Worm (Caenorhabditis elegans) whole organism, midembryonic: ENCODE measurements around the gene R09B5.11.

Experiments used
- T22C8.4 ChIP-seq: fragments of 200-800 bp; sonication (Bioruptor generic); IDR thresholded peaks from 2 replicates; pipeline ENCODE4 v1.3.6; 2022; ENCODE audit warnings: missing genetic modification characterization, missing compliant biosample characterization
- cog-1 ChIP-seq: sonication (generic microtip); optimal IDR thresholded peaks from 2 replicates; lab custom pipeline; 2016; ENCODE audit warnings: missing genetic modification characterization, missing compliant biosample characterization
- flt-1 ChIP-seq: fragments of 200-800 bp; sonication (Bioruptor generic); IDR thresholded peaks from 2 replicates; pipeline ENCODE4 v1.3.6; 2022; ENCODE audit warnings: missing genetic modification characterization, missing compliant biosample characterization
- klf-2 ChIP-seq: fragments of 200-800 bp; sonication (Bioruptor generic); conservative IDR thresholded peaks from 2 replicates; pipeline ENCODE4 v1.3.6; 2022; ENCODE audit warnings: missing genetic modification reagents, missing genetic modification characterization, missing compliant biosample characterization
- med-1 ChIP-seq: sonication (generic microtip); optimal IDR thresholded peaks from 2 replicates; lab custom pipeline; 2017; ENCODE audit warnings: missing genetic modification characterization, mild to moderate bottlenecking, missing compliant biosample characterization, antibody characterized with exemption, missing genetic modification reagents; ENCODE audit not compliant: insufficient read depth
- ref-1 ChIP-seq: fragments of 200-800 bp; sonication (Bioruptor generic); conservative IDR thresholded peaks from 2 replicates; pipeline ENCODE4 v1.3.6; 2022; ENCODE audit warnings: missing genetic modification reagents, missing genetic modification characterization, missing compliant biosample characterization
- tab-1 ChIP-seq: fragments of 200-800 bp; sonication (Bioruptor generic); IDR thresholded peaks from 2 replicates; pipeline ENCODE4 v1.3.6; 2022; ENCODE audit warnings: missing genetic modification characterization, missing compliant biosample characterization
- ztf-23 ChIP-seq: fragments of 200-800 bp; sonication (Bioruptor generic); IDR thresholded peaks from 2 replicates; pipeline ENCODE4 v1.3.6; 2022; ENCODE audit warnings: missing genetic modification reagents, missing genetic modification characterization, missing compliant biosample characterization
- ztf-29 ChIP-seq: fragments of 200-800 bp; sonication (Bioruptor generic); IDR thresholded peaks from 2 replicates; pipeline ENCODE4 v1.3.6; 2022; ENCODE audit warnings: missing genetic modification reagents, missing genetic modification characterization, missing compliant biosample characterization

The R09B5.11 gene

DNA sequence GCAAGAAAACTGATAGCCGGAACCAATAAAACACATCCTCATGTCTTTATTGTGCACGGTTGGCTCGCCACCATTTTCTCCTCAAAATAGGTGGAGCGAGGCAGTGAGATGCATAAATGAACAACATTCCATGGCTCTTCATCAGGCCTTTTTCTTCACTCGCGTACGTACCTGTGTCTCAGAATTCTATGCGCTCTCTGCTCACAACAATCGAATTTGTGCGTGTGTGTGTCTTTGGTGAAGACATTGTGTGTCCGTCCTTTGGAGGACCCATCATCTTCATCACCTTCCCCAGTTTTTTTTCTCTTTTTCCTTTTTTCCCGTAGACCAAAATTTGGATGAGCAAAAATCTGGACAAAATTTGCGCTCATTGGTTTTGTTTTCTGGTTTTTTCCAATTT is 16.7 kb upstream of the R09B5.11 start:
- TF ChIP-seq ref-1 (GFP tag; lab: Robert Waterston, UW) (no peak), klf-2 (no peak), ztf-23 (no peak), flt-1 (no peak), T22C8.4 (no peak), ztf-29 (GFP tag; lab: Robert Waterston, UW) (no peak), tab-1 (GFP tag; lab: Robert Waterston, UW) (no peak), med-1 (GFP tag; lab: Kevin White, UChicago) (no peak), cog-1 (tag; lab: Kevin White, UChicago) (no peak)

ce11 chrV:1423338-1423737 is 15.7 kb upstream of the R09B5.11 start:
- TF ChIP-seq tab-1 (GFP tag; lab: Robert Waterston, UW) = no peak
- TF ChIP-seq ztf-29 (GFP tag; lab: Robert Waterston, UW) = peak; percentile 65; the same call in 1 of the 2 replicates

DNA sequence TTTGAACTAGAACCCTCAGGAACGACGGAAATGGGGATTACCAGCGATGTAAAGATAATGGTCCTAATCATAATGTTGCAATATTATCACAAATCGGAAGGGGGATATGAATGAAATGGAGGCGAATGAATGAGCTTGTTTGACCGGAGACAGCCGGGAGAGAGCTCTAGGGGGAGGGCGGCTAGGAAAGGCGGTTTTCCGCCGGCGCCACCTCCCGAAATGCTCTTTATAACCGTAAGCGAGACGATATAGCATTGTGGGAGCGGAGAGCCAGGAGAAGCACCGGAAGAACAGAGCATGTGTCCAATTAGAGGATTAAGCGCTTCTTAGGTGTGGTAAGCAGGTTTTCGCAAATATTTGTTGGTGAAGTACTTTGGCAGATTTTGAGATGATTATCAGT is 13.4 kb upstream of the R09B5.11 start, which contains the start of gene R12A1.3:
TSS of gene R12A1.3 (minus strand) at position 200 of the 400 bp plus-strand sequence.
- no peak for TF ChIP-seq ztf-23
- TF ChIP-seq ref-1 (GFP tag; lab: Robert Waterston, UW) = no peak
- no peak for TF ChIP-seq T22C8.4

DNA sequence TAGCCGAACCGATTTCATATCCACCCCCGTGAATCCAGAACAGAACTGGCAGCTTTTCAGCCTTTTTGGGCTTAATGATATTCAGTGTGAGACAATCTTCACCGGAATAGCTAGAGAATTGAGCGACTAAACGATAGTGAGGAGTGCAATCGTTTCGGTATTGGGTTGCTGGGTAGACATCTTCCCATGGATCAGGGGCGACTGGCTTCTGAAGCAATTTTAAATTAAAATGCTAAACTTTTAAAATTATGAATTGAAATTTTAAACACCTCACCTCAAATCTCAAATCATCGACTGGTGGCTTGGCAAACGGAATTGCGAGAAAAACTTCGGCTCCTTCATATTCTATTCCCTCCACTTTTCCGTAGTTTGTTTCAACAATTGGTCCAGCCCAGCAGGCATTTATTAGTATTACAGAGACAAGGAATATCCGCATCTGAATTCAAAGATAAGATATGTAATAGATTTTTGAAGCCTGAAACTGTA is 7.3 kb upstream of the R09B5.11 start, which contains the start of gene ges-1:
TSS of gene ges-1 (minus strand) at position 436 of the 486 bp plus-strand sequence.
- no peak for TF ChIP-seq T22C8.4
- TF ChIP-seq cog-1 (tag; lab: Kevin White, UChicago) = no peak

- TF ChIP-seq ztf-23 (no peak), cog-1 (tag; lab: Kevin White, UChicago) (no peak), ztf-29 (GFP tag; lab: Robert Waterston, UW) (no peak), tab-1 (GFP tag; lab: Robert Waterston, UW) (no peak), klf-2 (no peak)
Measured at ce11 chrV:1432500-1433418, 6.2 kb upstream of the R09B5.11 start.

DNA sequence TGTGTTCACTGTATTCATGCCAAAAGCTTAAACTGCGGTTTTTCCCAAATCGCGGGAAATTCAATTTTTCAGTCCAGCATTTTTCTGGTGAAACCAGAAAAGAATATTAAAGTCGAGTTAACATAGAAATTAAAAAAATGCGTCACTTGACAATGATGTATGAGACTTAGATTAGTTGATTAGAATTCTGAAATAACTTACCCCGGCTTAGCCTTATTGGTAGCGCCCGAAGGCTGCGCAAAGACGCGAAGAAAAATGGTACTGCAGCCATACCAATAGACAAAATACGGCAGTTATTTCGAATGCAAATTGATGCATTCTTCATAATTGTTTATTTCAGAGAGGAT is 5.6 kb upstream of the R09B5.11 start:
- TF ChIP-seq klf-2 = no peak
- TF ChIP-seq ref-1 (GFP tag; lab: Robert Waterston, UW) = no peak
- no peak for TF ChIP-seq cog-1 (tag; lab: Kevin White, UChicago)
- TF ChIP-seq ztf-23 = no peak
- TF ChIP-seq flt-1 = no peak
- TF ChIP-seq ztf-29 (GFP tag; lab: Robert Waterston, UW) = no peak
- TF ChIP-seq med-1 (GFP tag; lab: Kevin White, UChicago) = no peak
- no peak for TF ChIP-seq T22C8.4
- no peak for TF ChIP-seq tab-1 (GFP tag; lab: Robert Waterston, UW)

- TF ChIP-seq ztf-23 = no peak
- TF ChIP-seq klf-2 = no peak
- TF ChIP-seq cog-1 (tag; lab: Kevin White, UChicago) = no peak
- no peak for TF ChIP-seq ztf-29 (GFP tag; lab: Robert Waterston, UW)
- no peak for TF ChIP-seq med-1 (GFP tag; lab: Kevin White, UChicago)
- no peak for TF ChIP-seq T22C8.4
- no peak for TF ChIP-seq flt-1
- TF ChIP-seq ref-1 (GFP tag; lab: Robert Waterston, UW) = no peak
- TF ChIP-seq tab-1 (GFP tag; lab: Robert Waterston, UW) = no peak
Measured at ce11 chrV:1434398-1434797, 4.6 kb upstream of the R09B5.11 start.

DNA sequence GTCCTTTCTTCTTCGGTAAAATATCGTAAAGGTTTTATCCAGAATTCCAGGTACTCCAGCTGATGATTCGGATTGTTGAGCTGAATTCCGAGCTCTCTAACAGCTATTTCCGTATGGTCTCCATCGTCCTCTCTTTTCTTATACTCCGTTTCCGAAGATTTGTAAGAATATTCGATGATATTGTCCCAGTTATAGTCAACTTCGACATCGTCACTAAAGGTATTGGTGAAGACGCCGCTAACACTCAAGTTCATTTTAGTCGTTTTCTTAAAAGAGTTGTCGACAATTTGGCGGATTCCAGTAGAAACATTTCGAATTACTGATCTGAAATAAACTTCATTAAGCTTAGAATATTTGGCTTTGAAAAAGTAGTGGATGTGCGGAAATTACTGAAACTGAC is 3.9 kb upstream of the R09B5.11 start:
- no peak for TF ChIP-seq cog-1 (tag; lab: Kevin White, UChicago)

ce11 chrV:1438205-1438604 is 800 bp upstream of the R09B5.11 start:
- TF ChIP-seq ztf-29 (GFP tag; lab: Robert Waterston, UW) = no peak
- no peak for TF ChIP-seq med-1 (GFP tag; lab: Kevin White, UChicago)
- TF ChIP-seq tab-1 (GFP tag; lab: Robert Waterston, UW) = no peak
- TF ChIP-seq T22C8.4 = no peak
- no peak for TF ChIP-seq flt-1
- no peak for TF ChIP-seq klf-2
- TF ChIP-seq ztf-23 = no peak
- TF ChIP-seq cog-1 (tag; lab: Kevin White, UChicago) = no peak
- TF ChIP-seq ref-1 (GFP tag; lab: Robert Waterston, UW) = no peak

- TF ChIP-seq med-1 (GFP tag; lab: Kevin White, UChicago) (no peak), tab-1 (GFP tag; lab: Robert Waterston, UW) (no peak), klf-2 (no peak), T22C8.4 (no peak), cog-1 (tag; lab: Kevin White, UChicago) (no peak), ztf-29 (GFP tag; lab: Robert Waterston, UW) (no peak), ztf-23 (no peak), ref-1 (GFP tag; lab: Robert Waterston, UW) (no peak), flt-1 (no peak)
Measured at ce11 chrV:1442042-1442441, 3.0 kb downstream of the R09B5.11 start, which contains the start of gene cnc-11. Gene cnc-11, plus strand, starts transcription at chrV:1442342.

DNA sequence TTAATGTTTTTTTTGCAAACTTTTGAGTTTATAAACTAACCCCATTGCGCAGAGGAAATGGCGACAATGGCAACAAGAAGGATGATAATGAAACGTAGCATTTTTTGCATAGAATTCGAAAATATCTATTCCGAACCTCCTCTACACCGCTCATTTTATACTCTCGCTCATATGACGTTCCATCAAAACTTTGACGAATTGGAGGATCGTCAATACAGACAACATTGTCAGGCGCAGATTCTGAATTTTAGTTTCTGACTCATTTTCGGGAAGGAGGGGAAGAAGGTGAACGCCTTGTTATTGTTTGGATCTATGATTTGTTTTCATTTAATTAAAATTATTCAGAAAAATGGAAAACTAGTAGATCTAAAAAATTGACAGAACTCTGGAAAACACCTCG is 5.2 kb downstream of the R09B5.11 start, which contains the start of gene cnc-1:
TSS of gene cnc-1 (minus strand) at position 101 of the 400 bp plus-strand sequence.
- TF ChIP-seq med-1 (GFP tag; lab: Kevin White, UChicago) = no peak
- TF ChIP-seq flt-1 = no peak
- TF ChIP-seq ztf-23 = no peak
- TF ChIP-seq klf-2 = no peak
- no peak for TF ChIP-seq cog-1 (tag; lab: Kevin White, UChicago)
- no peak for TF ChIP-seq T22C8.4
- no peak for TF ChIP-seq tab-1 (GFP tag; lab: Robert Waterston, UW)
- TF ChIP-seq ztf-29 (GFP tag; lab: Robert Waterston, UW) = no peak
- TF ChIP-seq ref-1 (GFP tag; lab: Robert Waterston, UW) = no peak
